Fruit fly (Drosophila melanogaster) whole organism, embryonic: ENCODE measurements around the gene Tasp1.
A peak's percentile ranks its signal among the peaks of the same experiment; 100 is the strongest.

Experiments used
- BEAF-32 ChIP-seq: fragments of 200-800 bp; sonication (Bioruptor generic); optimal IDR thresholded peaks from 3 replicates; lab custom pipeline; 2017; ENCODE audit warnings: missing biosample characterization, missing genetic modification characterization, mild to moderate bottlenecking, moderate library complexity, missing genetic modification reagents
- BtbVII ChIP-seq: fragments of 200-800 bp; sonication (Bioruptor generic); optimal IDR thresholded peaks from 3 replicates; lab custom pipeline; 2017; ENCODE audit warnings: missing biosample characterization, mild to moderate bottlenecking, missing genetic modification characterization
- CG10267 ChIP-seq: fragments of 200-800 bp; sonication (Bioruptor generic); optimal IDR thresholded peaks from 2 replicates; lab custom pipeline; 2018; ENCODE audit warnings: missing biosample characterization, mild to moderate bottlenecking, missing genetic modification characterization, moderate library complexity
- CG11093 ChIP-seq: fragments of 200-800 bp; sonication (Bioruptor generic); IDR thresholded peaks from 3 replicates; pipeline ENCODE4 v1.3.6; 2022; ENCODE audit warnings: missing biosample characterization, missing genetic modification characterization
- CG12104 ChIP-seq: fragments of 200-800 bp; sonication (Bioruptor generic); optimal IDR thresholded peaks from 3 replicates; lab custom pipeline; 2016; ENCODE audit warnings: missing biosample characterization, missing genetic modification characterization
- CG12391 ChIP-seq: fragments of 200-800 bp; sonication (Bioruptor generic); optimal IDR thresholded peaks from 3 replicates; lab custom pipeline; 2018; ENCODE audit warnings: missing biosample characterization, mild to moderate bottlenecking, missing genetic modification characterization, moderate library complexity
- CG12659 ChIP-seq: fragments of 200-800 bp; sonication (Bioruptor generic); optimal IDR thresholded peaks from 3 replicates; lab custom pipeline; 2017; ENCODE audit warnings: mild to moderate bottlenecking, missing biosample characterization, missing genetic modification reagents, missing genetic modification characterization
- CG13287 ChIP-seq: fragments of 200-800 bp; sonication (Bioruptor generic); IDR thresholded peaks from 2 replicates; pipeline ENCODE4 v1.3.6; 2022; ENCODE audit warnings: missing biosample characterization, missing genetic modification characterization; ENCODE audit not compliant: partially characterized antibody
- CG14014 ChIP-seq: fragments of 200-800 bp; sonication (Bioruptor generic); IDR thresholded peaks from 2 replicates; pipeline ENCODE4 v1.3.6; 2022; ENCODE audit warnings: missing biosample characterization, missing genetic modification characterization
- CG14710 ChIP-seq: fragments of 200-800 bp; sonication (Bioruptor generic); optimal IDR thresholded peaks from 3 replicates; lab custom pipeline; 2019; ENCODE audit warnings: missing biosample characterization, mild to moderate bottlenecking, missing genetic modification characterization, moderate library complexity
- CG15601 ChIP-seq: fragments of 200-800 bp; sonication (Bioruptor generic); optimal IDR thresholded peaks from 3 replicates; lab custom pipeline; 2019; ENCODE audit warnings: missing biosample characterization, mild to moderate bottlenecking, missing genetic modification characterization, moderate library complexity
- CG18764 ChIP-seq: fragments of 200-800 bp; sonication (Bioruptor generic); optimal IDR thresholded peaks from 3 replicates; lab custom pipeline; 2016; ENCODE audit warnings: missing biosample characterization, missing genetic modification characterization
- CG2116 ChIP-seq: fragments of 200-800 bp; sonication (Bioruptor generic); optimal IDR thresholded peaks from 3 replicates; lab custom pipeline; 2018; ENCODE audit warnings: missing biosample characterization, mild to moderate bottlenecking, missing genetic modification characterization
- CG2199 ChIP-seq: fragments of 200-800 bp; sonication (Bioruptor generic); IDR thresholded peaks from 3 replicates; pipeline ENCODE4 v1.3.6; 2022; ENCODE audit warnings: missing biosample characterization, missing genetic modification characterization
- CG2712 ChIP-seq: fragments of 200-800 bp; optimal IDR thresholded peaks from 3 replicates; lab custom pipeline; 2019; ENCODE audit warnings: missing biosample characterization, mild to moderate bottlenecking, missing genetic modification characterization, moderate library complexity
- CG33213 ChIP-seq: fragments of 200-800 bp; sonication (Bioruptor generic); optimal IDR thresholded peaks from 3 replicates; lab custom pipeline; 2016; ENCODE audit warnings: missing biosample characterization, missing genetic modification characterization
- CG4617 ChIP-seq: fragments of 200-800 bp; sonication (Bioruptor generic); optimal IDR thresholded peaks from 3 replicates; lab custom pipeline; 2016; ENCODE audit warnings: missing biosample characterization, missing genetic modification characterization, borderline replicate concordance
- CG6175 ChIP-seq: fragments of 200-800 bp; sonication (Bioruptor generic); IDR thresholded peaks from 3 replicates; pipeline ENCODE4 v1.3.6; 2022; ENCODE audit warnings: missing biosample characterization, missing genetic modification characterization
- CG6654 ChIP-seq: fragments of 200-800 bp; sonication (Bioruptor generic); optimal IDR thresholded peaks from 2 replicates; lab custom pipeline; 2017; ENCODE audit warnings: missing biosample characterization, mild to moderate bottlenecking, missing genetic modification characterization
- CG9437 ChIP-seq: fragments of 200-800 bp; sonication (Bioruptor generic); optimal IDR thresholded peaks from 2 replicates; lab custom pipeline; 2018; ENCODE audit warnings: missing biosample characterization, mild to moderate bottlenecking, missing genetic modification characterization
- CG9797 ChIP-seq: fragments of 200-800 bp; sonication (Bioruptor generic); optimal IDR thresholded peaks from 3 replicates; lab custom pipeline; 2018; ENCODE audit warnings: missing biosample characterization, mild to moderate bottlenecking, missing genetic modification characterization
- D19A ChIP-seq: fragments of 200-800 bp; optimal IDR thresholded peaks from 3 replicates; lab custom pipeline; 2019; ENCODE audit warnings: missing biosample characterization, mild to moderate bottlenecking, missing genetic modification characterization, moderate library complexity
- Doc3 ChIP-seq: fragments of 200-800 bp; sonication (Bioruptor generic); IDR thresholded peaks from 3 replicates; pipeline ENCODE4 v1.3.6; 2022; ENCODE audit warnings: missing biosample characterization, missing genetic modification characterization; ENCODE audit not compliant: partially characterized antibody
- Dp ChIP-seq: fragments of 200-800 bp; sonication (Bioruptor generic); optimal IDR thresholded peaks from 2 replicates; lab custom pipeline; 2018; ENCODE audit warnings: missing biosample characterization, mild to moderate bottlenecking, missing genetic modification characterization, moderate library complexity
- E2f2 ChIP-seq: fragments of 200-800 bp; sonication (Bioruptor generic); IDR thresholded peaks from 2 replicates; pipeline ENCODE4 v1.3.6; 2022; ENCODE audit warnings: missing biosample characterization, missing genetic modification characterization
- HLHmδ ChIP-seq: fragments of 200-800 bp; sonication (Bioruptor generic); optimal IDR thresholded peaks from 2 replicates; lab custom pipeline; 2018; ENCODE audit warnings: missing biosample characterization, mild to moderate bottlenecking, missing genetic modification characterization, moderate library complexity
- HmgZ ChIP-seq: fragments of 200-800 bp; sonication (Bioruptor generic); optimal IDR thresholded peaks from 2 replicates; lab custom pipeline; 2018; ENCODE audit warnings: missing biosample characterization, mild to moderate bottlenecking, missing genetic modification characterization
- MBD-R2 ChIP-seq: fragments of 200-800 bp; sonication (Bioruptor generic); IDR thresholded peaks from 2 replicates; pipeline ENCODE4 v1.3.6; 2022; ENCODE audit warnings: missing biosample characterization, missing genetic modification characterization
- MESR4 ChIP-seq: fragments of 200-800 bp; sonication (Bioruptor generic); optimal IDR thresholded peaks from 2 replicates; lab custom pipeline; 2018; ENCODE audit warnings: missing biosample characterization, mild to moderate bottlenecking, missing genetic modification characterization, moderate library complexity
- Med ChIP-seq: fragments of 200-800 bp; sonication (Bioruptor generic); peaks from one replicate; lab custom pipeline; 2016; ENCODE audit warnings: missing biosample characterization, missing genetic modification characterization, mild to moderate bottlenecking, inconsistent platforms, moderate library complexity
- YL-1 ChIP-seq: fragments of 200-800 bp; sonication (Bioruptor generic); optimal IDR thresholded peaks from 3 replicates; lab custom pipeline; 2017; ENCODE audit warnings: missing biosample characterization, mild to moderate bottlenecking, missing genetic modification characterization
- al ChIP-seq: fragments of 200-800 bp; sonication (Bioruptor generic); IDR thresholded peaks from 2 replicates; pipeline ENCODE4 v1.3.6; 2022; ENCODE audit warnings: missing biosample characterization, missing genetic modification characterization
- ash1 ChIP-seq: fragments of 200-800 bp; sonication (Bioruptor generic); optimal IDR thresholded peaks from 2 replicates; lab custom pipeline; 2018; ENCODE audit warnings: missing biosample characterization, mild to moderate bottlenecking, missing genetic modification characterization
- btn ChIP-seq: fragments of 200-800 bp; sonication (Bioruptor generic); optimal IDR thresholded peaks from 2 replicates; lab custom pipeline; 2016; ENCODE audit warnings: missing biosample characterization, missing genetic modification characterization
- caup ChIP-seq: fragments of 200-800 bp; sonication (Bioruptor generic); optimal IDR thresholded peaks from 3 replicates; lab custom pipeline; 2017; ENCODE audit warnings: missing biosample characterization, mild to moderate bottlenecking, missing genetic modification characterization, moderate library complexity; ENCODE audit not compliant: severe bottlenecking
- dan ChIP-seq: fragments of 200-800 bp; sonication (Bioruptor generic); IDR thresholded peaks from 2 replicates; pipeline ENCODE4 v1.3.6; 2022; ENCODE audit warnings: missing biosample characterization, missing genetic modification characterization
- dmrt11E ChIP-seq: fragments of 200-800 bp; sonication (Bioruptor generic); optimal IDR thresholded peaks from 3 replicates; lab custom pipeline; 2018; ENCODE audit warnings: missing biosample characterization, mild to moderate bottlenecking, missing genetic modification characterization, moderate library complexity
- gfzf ChIP-seq: fragments of 200-800 bp; sonication (Bioruptor generic); optimal IDR thresholded peaks from 2 replicates; lab custom pipeline; 2016; ENCODE audit warnings: missing biosample characterization, mild to moderate bottlenecking, missing genetic modification characterization, moderate library complexity
- gro ChIP-seq: fragments of 200-800 bp; sonication (Bioruptor generic); optimal IDR thresholded peaks from 2 replicates; lab custom pipeline; 2016; ENCODE audit warnings: missing biosample characterization, missing genetic modification characterization
- onecut ChIP-seq: fragments of 200-800 bp; sonication (Bioruptor generic); IDR thresholded peaks from 2 replicates; pipeline ENCODE4 v1.3.6; 2022; ENCODE audit warnings: missing biosample characterization, missing genetic modification characterization
- psq ChIP-seq: fragments of 200-800 bp; sonication (Bioruptor generic); optimal IDR thresholded peaks from 2 replicates; lab custom pipeline; 2017; ENCODE audit warnings: missing biosample characterization, missing genetic modification characterization
- pzg ChIP-seq: fragments of 200-800 bp; sonication (Bioruptor generic); optimal IDR thresholded peaks from 3 replicates; lab custom pipeline; 2018; ENCODE audit warnings: missing biosample characterization, mild to moderate bottlenecking, missing genetic modification characterization, moderate library complexity
- rib ChIP-seq: fragments of 200-800 bp; sonication (Bioruptor generic); IDR thresholded peaks from 2 replicates; pipeline ENCODE4 v1.3.6; 2022; ENCODE audit warnings: missing biosample characterization, missing genetic modification characterization
- stwl ChIP-seq: fragments of 200-800 bp; sonication (Bioruptor generic); optimal IDR thresholded peaks from 3 replicates; lab custom pipeline; 2018; ENCODE audit warnings: missing biosample characterization, mild to moderate bottlenecking, missing genetic modification characterization, moderate library complexity
- trem ChIP-seq: fragments of 200-800 bp; optimal IDR thresholded peaks from 3 replicates; lab custom pipeline; 2019; ENCODE audit warnings: missing biosample characterization, mild to moderate bottlenecking, missing genetic modification characterization, moderate library complexity
- trh ChIP-seq: fragments of 200-800 bp; sonication (Bioruptor generic); optimal IDR thresholded peaks from 2 replicates; lab custom pipeline; 2016; ENCODE audit warnings: missing biosample characterization, missing genetic modification characterization
- unpg ChIP-seq: fragments of 200-800 bp; sonication (Bioruptor generic); optimal IDR thresholded peaks from 3 replicates; lab custom pipeline; 2018; ENCODE audit warnings: missing biosample characterization, mild to moderate bottlenecking, missing genetic modification characterization, moderate library complexity
- usp ChIP-seq: fragments of >200 bp; optimal IDR thresholded peaks from 2 replicates; lab custom pipeline; 2017; ENCODE audit warnings: missing biosample characterization, missing genetic modification characterization

The Tasp1 gene

DNA sequence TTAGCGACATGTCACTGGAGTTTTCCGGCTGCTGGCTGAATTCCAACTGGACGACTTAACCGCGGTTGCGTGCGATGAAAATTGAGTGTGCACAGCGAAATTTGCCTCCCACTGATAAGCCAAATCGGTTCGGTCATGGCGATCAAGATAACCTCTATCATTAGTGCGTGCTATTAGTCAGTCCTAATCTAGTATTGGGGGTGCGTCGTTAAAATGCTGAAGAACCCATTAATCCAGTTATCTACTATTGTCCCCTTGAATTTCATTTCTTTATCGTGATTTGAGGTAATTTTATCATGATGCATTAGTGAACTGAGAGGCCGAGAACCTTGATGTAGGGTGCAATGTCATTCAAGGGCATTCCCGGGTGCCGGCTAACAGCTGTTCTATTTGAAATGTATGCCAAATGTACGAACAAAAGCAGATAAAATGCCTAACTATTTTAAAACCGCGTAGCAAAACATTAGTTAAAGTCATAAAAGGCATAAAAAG, 41.2 kb upstream of the Tasp1 start, which contains the start of gene Pgm1 (continued):
- TF ChIP-seq rib (GFP tag; lab: Robert Waterston, UW) (peak; percentile 72; the same call in 1 of the 2 replicates), btn (GFP tag; lab: Kevin White, UChicago) (peak; percentile 70), onecut (GFP tag; lab: Robert Waterston, UW) (peak; percentile 57; the same call in 1 of the 2 replicates), Dp (no peak), ash1 (peak; percentile 11), CG2712 (tag; lab: Kevin White, UChicago) (peak; percentile 77), CG6654 (GFP tag; lab: Kevin White, UChicago) (peak; percentile 50), CG9437 (GFP tag; lab: Kevin White, UChicago) (peak; percentile 41), CG15601 (tag; lab: Kevin White, UChicago) (peak; percentile 51), CG6175 (GFP tag; lab: Robert Waterston, UW) (peak; percentile 42; the same call in 2 of the 3 replicates), BtbVII (GFP tag; lab: Kevin White, UChicago) (peak; percentile 77), CG33213 (peak; percentile 85), HmgZ (tag; lab: Kevin White, UChicago) (peak; percentile 91), psq (peak; percentile 68), al (GFP tag; lab: Robert Waterston, UW) (peak; percentile 66), caup (GFP tag; lab: Kevin White, UChicago) (no peak), CG13287 (0 out of 2 replicates have a peak, but pooled peaks have one; percentile 24), trh (GFP tag; lab: Kevin White, UChicago) (peak; percentile 51), dan (0 out of 2 replicates have a peak, but pooled peaks have one; percentile 46)

DNA sequence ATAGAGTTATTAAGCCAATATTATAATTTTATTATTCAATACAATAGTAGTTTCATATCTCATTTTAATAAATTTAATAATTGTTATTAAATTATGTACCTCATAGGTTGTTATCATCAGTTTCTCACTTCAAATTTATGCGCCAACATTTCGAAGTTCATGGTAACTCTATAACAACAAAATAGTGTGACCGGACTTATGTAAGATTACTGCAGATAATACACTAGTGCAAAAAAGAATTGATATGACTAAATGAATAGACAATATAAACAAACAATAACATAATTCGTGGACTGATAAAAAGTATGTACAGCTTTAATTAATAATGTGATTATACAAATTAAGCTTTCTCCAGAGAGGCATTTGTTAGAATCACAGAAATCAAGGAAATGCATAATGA, 34.5 kb upstream of the Tasp1 start, which contains the start of gene Strump:
Strump (plus strand) TSS at position 212 of the 400 bp plus-strand sequence.
- peak; percentile 97 for TF ChIP-seq Dp
- TF ChIP-seq CG2116 (GFP tag; lab: Kevin White, UChicago) = peak; percentile 25
- peak; percentile 39 for TF ChIP-seq CG10267 (tag; lab: Kevin White, UChicago)
- no peak for TF ChIP-seq CG11093
- TF ChIP-seq unpg (GFP tag; lab: Kevin White, UChicago) = no peak
- peak; percentile 68 for TF ChIP-seq MBD-R2 (GFP tag; lab: Robert Waterston, UW)
- no peak for TF ChIP-seq dmrt11E (tag; lab: Kevin White, UChicago)
- peak; percentile 43 for TF ChIP-seq D19A (tag; lab: Kevin White, UChicago)
- peak; percentile 12 for TF ChIP-seq CG12391
- peak; percentile 16 for TF ChIP-seq CG12659 (GFP tag; lab: Kevin White, UChicago)
- TF ChIP-seq CG18764 = no peak
- TF ChIP-seq CG13287 = peak; percentile 17; the same call in 1 of the 2 replicates
- TF ChIP-seq BEAF-32 (GFP tag; lab: Kevin White, UChicago) = peak; percentile 30
- TF ChIP-seq gro (GFP tag; lab: Kevin White, UChicago) = peak; percentile 12
- peak; percentile 73 for TF ChIP-seq pzg (GFP tag; lab: Kevin White, UChicago)
- TF ChIP-seq MESR4 (GFP tag; lab: Kevin White, UChicago) = peak; percentile 54
- TF ChIP-seq CG14014 (GFP tag; lab: Robert Waterston, UW) = no peak
- TF ChIP-seq CG4617 (GFP tag; lab: Kevin White, UChicago) = peak; percentile 42
- peak; percentile 95 for TF ChIP-seq E2f2 (GFP tag; lab: Robert Waterston, UW)
- no peak for TF ChIP-seq btn (GFP tag; lab: Kevin White, UChicago)
- peak; percentile 32 for TF ChIP-seq trem (tag; lab: Kevin White, UChicago)
- no peak for TF ChIP-seq usp (GFP tag; lab: Kevin White, UChicago)
- peak; percentile 81 for TF ChIP-seq gfzf
- peak; percentile 41 for TF ChIP-seq CG14710 (tag; lab: Kevin White, UChicago)
- TF ChIP-seq CG2199 = 0 out of 3 replicates have a peak, but pooled peaks have one; percentile 6
- peak; percentile 78 for TF ChIP-seq YL-1 (GFP tag; lab: Kevin White, UChicago)
- TF ChIP-seq Med (GFP tag; lab: Kevin White, UChicago) = peak; percentile 40
- TF ChIP-seq CG12104 (GFP tag; lab: Kevin White, UChicago) = no peak
- TF ChIP-seq Doc3 (GFP tag; lab: Robert Waterston, UW) = no peak
- TF ChIP-seq CG9797 = peak; percentile 70
- TF ChIP-seq stwl (tag; lab: Kevin White, UChicago) = peak; percentile 88
- TF ChIP-seq HLHmδ = no peak
